Comparison of ENCODE assay signal across 2 fruit fly cellular contexts in genomic region chrX:13756776-13757312, dm6.
TF ChIP-seq lines count a peak whose summit lies in the region.

TSS of gene CG32625 (minus strand) at chrX:13756826.
TSS of gene Rtc1 (plus strand) at chrX:13757179.

TF ChIP-seq in whole organism, embryonic, 481 proteins besides CTCF, POLR2A, EP300 and RAD21 (continued from another document and continues in another):
- no peak for TF ChIP-seq CHES-1-like (GFP tag; optimal IDR thresholded peaks at IDR 0.05; lab: Kevin White, UChicago)
- TF ChIP-seq CG7839 (tag; optimal IDR thresholded peaks at IDR 0.05; lab: Kevin White, UChicago) = peak; percentile 41
- TF ChIP-seq dpn (GFP tag; optimal IDR thresholded peaks at IDR 0.05; lab: Kevin White, UChicago) = peak in 1 of 2 experiments; percentile 50
- peak; percentile 13 for TF ChIP-seq CG8290 (GFP tag; optimal IDR thresholded peaks at IDR 0.05; lab: Kevin White, UChicago)
- peak; percentile 30 to 57 for TF ChIP-seq CG8290 (tag; optimal IDR thresholded peaks at IDR 0.05; lab: Kevin White, UChicago)
- peak; percentile 44 for TF ChIP-seq lilli (GFP tag; optimal IDR thresholded peaks at IDR 0.05; lab: Kevin White, UChicago)
- TF ChIP-seq unpg (GFP tag; optimal IDR thresholded peaks at IDR 0.05; lab: Kevin White, UChicago) = peak; percentile 61
- peak; percentile 62; the same call in 2 of the 3 replicates for TF ChIP-seq zfh1 (GFP tag; IDR thresholded peaks at IDR 0.05; lab: Robert Waterston, UW)
- peak; percentile 36; the same call in 1 of the 2 replicates for TF ChIP-seq CG14014 (GFP tag; IDR thresholded peaks at IDR 0.05; lab: Robert Waterston, UW)
- TF ChIP-seq CG13123 (GFP tag; optimal IDR thresholded peaks at IDR 0.05; lab: Kevin White, UChicago) = peak; percentile 21
- TF ChIP-seq CG4820 (GFP tag; optimal IDR thresholded peaks at IDR 0.05; lab: Kevin White, UChicago) = no peak
- TF ChIP-seq CG7556 (GFP tag; optimal IDR thresholded peaks at IDR 0.05; lab: Kevin White, UChicago) = peak; percentile 41
- TF ChIP-seq Ravus (GFP tag; IDR thresholded peaks at IDR 0.05; lab: Robert Waterston, UW) = no peak
- TF ChIP-seq zf30C (GFP tag; optimal IDR thresholded peaks at IDR 0.05; lab: Kevin White, UChicago) = no peak
- no peak for TF ChIP-seq CG11560 (tag; IDR thresholded peaks at IDR 0.05; lab: Robert Waterston, UW)
- peak; percentile 42 for TF ChIP-seq CG2120 (GFP tag; optimal IDR thresholded peaks at IDR 0.05; lab: Kevin White, UChicago)
- peak; percentile 21 for TF ChIP-seq CG4854 (GFP tag; optimal IDR thresholded peaks at IDR 0.05; lab: Kevin White, UChicago)
- TF ChIP-seq gsb-n (tag; optimal IDR thresholded peaks at IDR 0.05; lab: Kevin White, UChicago) = peak; percentile 7
- TF ChIP-seq CG3281 (GFP tag; optimal IDR thresholded peaks at IDR 0.05; lab: Kevin White, UChicago) = peak; percentile 28
- no peak for TF ChIP-seq pan (optimal IDR thresholded peaks at IDR 0.05; lab: Kevin White, UChicago)
- no peak for TF ChIP-seq pan (GFP tag; optimal IDR thresholded peaks at IDR 0.05 in 1 of 2, IDR thresholded peaks at IDR 0.05 in 1 of 2)
- peak; percentile 19 for TF ChIP-seq Hand (GFP tag; optimal IDR thresholded peaks at IDR 0.05; lab: Kevin White, UChicago)
- TF ChIP-seq slp2 (GFP tag; optimal IDR thresholded peaks at IDR 0.05; lab: Kevin White, UChicago) = no peak
- no peak for TF ChIP-seq mam (GFP tag; optimal IDR thresholded peaks at IDR 0.05; lab: Kevin White, UChicago)
- TF ChIP-seq PHDP (tag; optimal IDR thresholded peaks at IDR 0.05; lab: Kevin White, UChicago) = peak; percentile 60
- TF ChIP-seq usp (GFP tag; optimal IDR thresholded peaks at IDR 0.05; lab: Kevin White, UChicago) = no peak
- TF ChIP-seq cato (GFP tag; optimal IDR thresholded peaks at IDR 0.05; lab: Kevin White, UChicago; ENCODE audit: borderline replicate concordance) = no peak
- TF ChIP-seq CG14441 (GFP tag; IDR thresholded peaks at IDR 0.05; lab: Robert Waterston, UW) = peak; percentile 36; the same call in 1 of the 2 replicates
- TF ChIP-seq phol (tag; optimal IDR thresholded peaks at IDR 0.05; lab: Kevin White, UChicago) = peak; percentile 62
- peak; percentile 10 for TF ChIP-seq ewg (GFP tag; optimal IDR thresholded peaks at IDR 0.05; lab: Kevin White, UChicago)
- TF ChIP-seq exex (tag; optimal IDR thresholded peaks at IDR 0.05; lab: Kevin White, UChicago) = peak; percentile 24
- TF ChIP-seq jing (GFP tag; optimal IDR thresholded peaks at IDR 0.05; lab: Kevin White, UChicago) = no peak
- peak; percentile 35 for TF ChIP-seq gcm (GFP tag; optimal IDR thresholded peaks at IDR 0.05; lab: Kevin White, UChicago)
- TF ChIP-seq ash1 (GFP tag; optimal IDR thresholded peaks at IDR 0.05; lab: Kevin White, UChicago) = no peak
- TF ChIP-seq CG9797 (GFP tag; optimal IDR thresholded peaks at IDR 0.05; lab: Kevin White, UChicago) = peak; percentile 22
- peak; percentile 15 for TF ChIP-seq fd96Cb (tag; optimal IDR thresholded peaks at IDR 0.05; lab: Kevin White, UChicago)
- TF ChIP-seq H2.0 (GFP tag; IDR thresholded peaks at IDR 0.05; lab: Robert Waterston, UW) = no peak
- peak; percentile 60 for TF ChIP-seq BEAF-32 (GFP tag; optimal IDR thresholded peaks at IDR 0.05; lab: Kevin White, UChicago)
- no peak for TF ChIP-seq pita (GFP tag; optimal IDR thresholded peaks at IDR 0.05; lab: Kevin White, UChicago)
- TF ChIP-seq stc (GFP tag; IDR thresholded peaks at IDR 0.05; lab: Robert Waterston, UW) = no peak
- peak; percentile 34; the same call in 1 of the 3 replicates for TF ChIP-seq Doc3 (GFP tag; IDR thresholded peaks at IDR 0.05; lab: Robert Waterston, UW; ENCODE audit: partially characterized antibody)
- TF ChIP-seq Taf1 (GFP tag; IDR thresholded peaks at IDR 0.05; lab: Robert Waterston, UW) = peak; percentile 36; the same call in 1 of the 2 replicates
- TF ChIP-seq maf-S (GFP tag; optimal IDR thresholded peaks at IDR 0.05; lab: Kevin White, UChicago) = no peak
- peak; percentile 52 for TF ChIP-seq tin (GFP tag; optimal IDR thresholded peaks at IDR 0.05; lab: Kevin White, UChicago)
- TF ChIP-seq CG10462 (GFP tag; optimal IDR thresholded peaks at IDR 0.05; lab: Kevin White, UChicago) = no peak
- no peak for TF ChIP-seq CG12769 (tag; optimal IDR thresholded peaks at IDR 0.05; lab: Kevin White, UChicago)
- TF ChIP-seq az2 (GFP tag; optimal IDR thresholded peaks at IDR 0.05; lab: Kevin White, UChicago) = peak; percentile 49
- TF ChIP-seq CG10979 (tag; optimal IDR thresholded peaks at IDR 0.05; lab: Kevin White, UChicago) = peak; percentile 46
- TF ChIP-seq CG30403 (GFP tag; optimal IDR thresholded peaks at IDR 0.05; lab: Kevin White, UChicago) = peak; percentile 64
- TF ChIP-seq CG12744 (GFP tag; optimal IDR thresholded peaks at IDR 0.05; lab: Kevin White, UChicago) = no peak
- no peak for TF ChIP-seq CG10543 (GFP tag; optimal IDR thresholded peaks at IDR 0.05; lab: Kevin White, UChicago)
- peak; percentile 50 for TF ChIP-seq gfzf (GFP tag; optimal IDR thresholded peaks at IDR 0.05; lab: Kevin White, UChicago)
- TF ChIP-seq emc (GFP tag; optimal IDR thresholded peaks at IDR 0.05; lab: Kevin White, UChicago) = no peak
- peak; percentile 45 for TF ChIP-seq bbx (GFP tag; IDR thresholded peaks at IDR 0.05; lab: Robert Waterston, UW; ENCODE audit: partially characterized antibody)
- TF ChIP-seq Dad (GFP tag; optimal IDR thresholded peaks at IDR 0.05; lab: Kevin White, UChicago) = no peak
- TF ChIP-seq ci (GFP tag; IDR thresholded peaks at IDR 0.05; lab: Robert Waterston, UW) = peak; percentile 73; the same call in 2 of the 3 replicates
- TF ChIP-seq CG3838 (GFP tag; optimal IDR thresholded peaks at IDR 0.05; lab: Kevin White, UChicago) = no peak
- TF ChIP-seq CG6791 (GFP tag; IDR thresholded peaks at IDR 0.05; lab: Robert Waterston, UW; ENCODE audit: partially characterized antibody) = peak; percentile 47; the same call in 1 of the 3 replicates
- TF ChIP-seq CG34224 (GFP tag; IDR thresholded peaks at IDR 0.05; lab: Robert Waterston, UW; ENCODE audit: partially characterized antibody) = peak; percentile 63; the same call in 2 of the 3 replicates
- peak; percentile 77 for TF ChIP-seq vvl (GFP tag; IDR thresholded peaks at IDR 0.05; lab: Robert Waterston, UW)
- peak; percentile 75 for TF ChIP-seq row (GFP tag; IDR thresholded peaks at IDR 0.05; lab: Robert Waterston, UW)
- no peak for TF ChIP-seq Sin3A (optimal IDR thresholded peaks at IDR 0.05; lab: Kevin White, UChicago)
- TF ChIP-seq CG15073 (GFP tag; optimal IDR thresholded peaks at IDR 0.05; lab: Kevin White, UChicago) = no peak
- peak; percentile 32; the same call in 1 of the 2 replicates for TF ChIP-seq ap (GFP tag; IDR thresholded peaks at IDR 0.05; lab: Robert Waterston, UW)

TF ChIP-seq in whole organism, prepupa, 60 proteins besides CTCF, POLR2A, EP300 and RAD21 (continued from another document):
- TF ChIP-seq fkh (GFP tag; optimal IDR thresholded peaks at IDR 0.05; lab: Kevin White, UChicago) (peak; percentile 77), achi (GFP tag; optimal IDR thresholded peaks at IDR 0.05; lab: Kevin White, UChicago) (peak; percentile 34), lz (GFP tag; optimal IDR thresholded peaks at IDR 0.05; lab: Kevin White, UChicago) (peak; percentile 18), CG3919 (GFP tag; optimal IDR thresholded peaks at IDR 0.05; lab: Kevin White, UChicago) (peak; percentile 17), Ets21C (GFP tag; optimal IDR thresholded peaks at IDR 0.05; lab: Kevin White, UChicago) (no peak), ss (GFP tag; optimal IDR thresholded peaks at IDR 0.05; lab: Kevin White, UChicago) (no peak), esn (GFP tag; optimal IDR thresholded peaks at IDR 0.05; lab: Kevin White, UChicago) (peak; percentile 27), OdsH (GFP tag; optimal IDR thresholded peaks at IDR 0.05; lab: Kevin White, UChicago) (peak; percentile 46), cyc (GFP tag; optimal IDR thresholded peaks at IDR 0.05; lab: Kevin White, UChicago) (peak; percentile 8)
